Worm (Caenorhabditis elegans) whole organism, early embryonic: Measurements from ENCODE around the gene C17H12.6.

ENCODE experiments used
- B0310.2 ChIP-seq: sonication (generic microtip); optimal IDR thresholded peaks from 2 replicates; lab custom pipeline; 2016; ENCODE audit warnings: mild to moderate bottlenecking, missing genetic modification characterization, missing compliant biosample characterization
- F13C5.2 ChIP-seq: sonication (generic microtip); optimal IDR thresholded peaks from 2 replicates; lab custom pipeline; 2017; ENCODE audit warnings: mild to moderate bottlenecking, missing genetic modification characterization, inconsistent platforms, missing compliant biosample characterization
- aly-1 ChIP-seq: sonication (generic microtip); optimal IDR thresholded peaks from 2 replicates; lab custom pipeline; 2016; ENCODE audit warnings: missing genetic modification characterization, missing compliant biosample characterization
- ama-1 ChIP-seq: fragments of 150-350 bp; optimal IDR thresholded peaks from 2 replicates; lab custom pipeline; 2014
- ceh-13 ChIP-seq: fragments of 200-800 bp; sonication (Bioruptor generic); optimal IDR thresholded peaks from 2 replicates; lab custom pipeline; 2018; ENCODE audit warnings: mild to moderate bottlenecking, missing genetic modification characterization, missing compliant biosample characterization
- ceh-36 ChIP-seq: sonication (generic microtip); optimal IDR thresholded peaks from 2 replicates; lab custom pipeline; 2016; ENCODE audit warnings: missing genetic modification characterization, inconsistent platforms, missing compliant biosample characterization
- ets-7 ChIP-seq: sonication (generic microtip); optimal IDR thresholded peaks from 2 replicates; lab custom pipeline; 2016; ENCODE audit warnings: missing genotype, missing genetic modification characterization, missing compliant biosample characterization
- flt-1 ChIP-seq: fragments of 200-800 bp; sonication (Bioruptor generic); IDR thresholded peaks from 2 replicates; pipeline ENCODE4 v1.3.6; 2022; ENCODE audit warnings: missing genetic modification characterization, missing compliant biosample characterization
- hmbx-1 ChIP-seq: sonication (generic microtip); optimal IDR thresholded peaks from 2 replicates; lab custom pipeline; 2016; ENCODE audit warnings: mild to moderate bottlenecking, missing genetic modification characterization, missing compliant biosample characterization
- hmg-4 ChIP-seq: fragments of 200-800 bp; sonication (Bioruptor generic); optimal IDR thresholded peaks from 2 replicates; lab custom pipeline; 2018; ENCODE audit warnings: mild to moderate bottlenecking, missing genetic modification characterization, missing compliant biosample characterization
- hnd-1 ChIP-seq: sonication (generic microtip); optimal IDR thresholded peaks from 2 replicates; lab custom pipeline; 2016; ENCODE audit warnings: missing genetic modification characterization, missing compliant biosample characterization
- pes-1 ChIP-seq: fragments of 200-800 bp; sonication (Bioruptor generic); IDR thresholded peaks from 2 replicates; pipeline ENCODE4 v1.3.6; 2022; ENCODE audit warnings: missing genetic modification reagents, missing genetic modification characterization, missing compliant biosample characterization
- scrt-1 ChIP-seq: fragments of 200-800 bp; sonication (Bioruptor generic); IDR thresholded peaks from 2 replicates; pipeline ENCODE4 v1.3.6; 2022; ENCODE audit warnings: missing genetic modification characterization, missing compliant biosample characterization
- sea-1 ChIP-seq: fragments of 200-800 bp; sonication (Bioruptor generic); conservative IDR thresholded peaks from 2 replicates; pipeline ENCODE4 v1.3.6; 2022; ENCODE audit warnings: missing genetic modification characterization, missing compliant biosample characterization
- tbx-11 ChIP-seq: fragments of 200-800 bp; sonication (Bioruptor generic); IDR thresholded peaks from 2 replicates; pipeline ENCODE4 v1.3.6; 2022; ENCODE audit warnings: missing genetic modification characterization, missing compliant biosample characterization
- tbx-37 ChIP-seq: fragments of 200-800 bp; sonication (Bioruptor generic); conservative IDR thresholded peaks from 2 replicates; pipeline ENCODE4 v1.3.6; 2022; ENCODE audit warnings: missing genetic modification reagents, missing genetic modification characterization, missing compliant biosample characterization
- tra-4 ChIP-seq: sonication (generic microtip); optimal IDR thresholded peaks from 2 replicates; lab custom pipeline; 2017; ENCODE audit warnings: missing genetic modification characterization, missing compliant biosample characterization

C17H12.6 gene

DNA sequence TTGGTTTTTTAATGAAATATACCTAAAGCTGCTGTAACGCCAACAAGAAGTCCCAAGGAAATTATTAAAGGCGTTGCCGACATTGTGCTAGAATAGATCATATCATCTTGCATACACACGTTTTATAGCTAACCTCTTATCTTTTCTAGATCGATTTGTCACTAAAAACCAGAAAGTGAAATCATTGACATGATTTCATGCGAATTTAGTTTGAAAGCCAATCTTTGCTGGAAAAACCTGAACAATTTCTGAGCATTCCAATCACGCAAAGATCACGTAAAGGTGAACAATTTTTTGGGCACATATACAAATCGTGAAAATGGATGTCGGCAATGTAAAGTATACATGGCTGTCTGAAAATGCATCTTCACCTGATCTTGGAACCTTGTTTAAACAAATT is at the start of gene C17H12.6:
C17H12.6 (minus strand) TSS at position 101 of the 400 bp plus-strand sequence.
- TF ChIP-seq scrt-1 (GFP tag; lab: Robert Waterston, UW), result no peak
- no peak for TF ChIP-seq hmbx-1
- TF ChIP-seq aly-1 (tag; lab: Kevin White, UChicago), result no peak
- no peak for TF ChIP-seq F13C5.2
- TF ChIP-seq ama-1 (lab: Kevin White, UChicago), result no peak
- no peak for TF ChIP-seq tra-4 (tag; lab: Kevin White, UChicago)
- no peak for TF ChIP-seq tbx-37 (GFP tag; lab: Robert Waterston, UW)
- TF ChIP-seq flt-1, result no peak
- no peak for TF ChIP-seq hmg-4 (GFP tag; lab: Kevin White, UChicago)
- TF ChIP-seq hnd-1 (tag; lab: Kevin White, UChicago), result no peak
- no peak for TF ChIP-seq B0310.2 (tag; lab: Kevin White, UChicago)
- no peak for TF ChIP-seq pes-1 (GFP tag; lab: Robert Waterston, UW)
- TF ChIP-seq ceh-13 (GFP tag; lab: Kevin White, UChicago), result no peak
- no peak for TF ChIP-seq tbx-11 (GFP tag; lab: Robert Waterston, UW)
- no peak for TF ChIP-seq sea-1 (GFP tag; lab: Robert Waterston, UW)
- TF ChIP-seq ceh-36, result no peak
- TF ChIP-seq ets-7 (tag; lab: Kevin White, UChicago), result no peak

- TF ChIP-seq sea-1 (GFP tag; lab: Robert Waterston, UW) (no peak), aly-1 (tag; lab: Kevin White, UChicago) (no peak), tbx-11 (GFP tag; lab: Robert Waterston, UW) (no peak), flt-1 (no peak), hmbx-1 (no peak)
Measured at ce11 chrIV:6867791-6868190, 45.5 kb upstream of the C17H12.6 start, which contains the start of gene srx-20. TSS of gene srx-20 (plus strand) at chrIV:6868091.

ce11 chrIV:6859270-6859669 is 37.0 kb upstream of the C17H12.6 start, which contains the start of gene R13H7.2:
TSS of gene R13H7.2 (minus strand) at chrIV:6859370.
- TF ChIP-seq sea-1 (GFP tag; lab: Robert Waterston, UW), result no peak
- TF ChIP-seq tbx-37 (GFP tag; lab: Robert Waterston, UW), result no peak
- TF ChIP-seq pes-1 (GFP tag; lab: Robert Waterston, UW), result no peak
- TF ChIP-seq F13C5.2, result no peak
- TF ChIP-seq hmbx-1, result no peak
- no peak for TF ChIP-seq hmg-4 (GFP tag; lab: Kevin White, UChicago)
- TF ChIP-seq tbx-11 (GFP tag; lab: Robert Waterston, UW), result no peak
- TF ChIP-seq scrt-1 (GFP tag; lab: Robert Waterston, UW), result no peak
- TF ChIP-seq ama-1 (lab: Kevin White, UChicago), result no peak
- TF ChIP-seq ceh-36, result no peak
- TF ChIP-seq tra-4 (tag; lab: Kevin White, UChicago), result no peak

DNA sequence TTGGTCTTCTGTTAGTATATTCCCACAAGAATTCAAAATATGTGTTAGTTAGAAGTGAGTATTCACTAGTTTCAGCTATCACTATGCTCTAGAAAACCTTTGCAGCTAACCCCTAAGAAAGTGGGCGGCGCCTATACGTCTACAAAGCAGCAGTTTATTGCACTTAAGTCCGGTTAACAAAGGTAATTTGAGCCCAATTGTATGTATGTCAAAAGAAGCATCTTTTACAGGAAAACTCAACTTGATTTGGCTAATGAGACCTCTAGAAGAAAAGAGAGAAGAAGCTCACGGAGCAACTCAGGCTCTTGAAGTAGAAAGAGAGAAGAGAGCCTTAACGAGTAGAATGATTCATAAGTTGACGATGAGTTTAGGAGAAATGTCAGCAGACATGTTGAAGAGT is 30.4 kb upstream of the C17H12.6 start:
- TF ChIP-seq pes-1 (GFP tag; lab: Robert Waterston, UW) (no peak), flt-1 (no peak), hnd-1 (tag; lab: Kevin White, UChicago) (no peak), tbx-37 (GFP tag; lab: Robert Waterston, UW) (no peak), scrt-1 (GFP tag; lab: Robert Waterston, UW) (no peak), hmg-4 (GFP tag; lab: Kevin White, UChicago) (no peak), tra-4 (tag; lab: Kevin White, UChicago) (no peak), sea-1 (GFP tag; lab: Robert Waterston, UW) (no peak), F13C5.2 (no peak), ets-7 (tag; lab: Kevin White, UChicago) (no peak)

DNA sequence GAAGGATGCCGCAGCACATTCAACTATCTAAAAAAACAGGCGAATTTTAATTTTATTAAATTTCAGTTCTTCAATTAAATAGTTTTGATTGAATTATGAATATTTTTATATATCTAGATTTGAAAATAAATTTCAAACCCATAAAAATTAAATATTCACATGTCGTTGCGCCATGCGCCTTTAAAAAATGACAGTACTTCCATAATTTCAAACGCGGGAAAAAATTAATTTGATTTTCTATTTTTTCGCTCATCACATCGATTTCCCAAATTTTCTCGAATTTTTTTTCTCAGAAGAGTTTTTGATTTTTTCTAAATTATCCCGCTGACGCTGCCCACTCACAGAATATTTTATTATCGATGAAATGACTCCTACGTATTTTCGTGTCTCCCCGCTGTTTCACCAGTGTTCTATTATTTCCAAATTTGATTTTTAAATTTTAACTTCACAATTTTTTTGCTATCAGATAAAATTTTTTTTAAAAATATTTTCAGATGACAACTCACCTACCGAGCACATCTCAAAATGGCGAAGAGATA is 20.2 kb upstream of the C17H12.6 start, which contains the start of gene lip-1:
lip-1 (plus strand) TSS at position 489 of the 539 bp plus-strand sequence.
- TF ChIP-seq ceh-36, result no peak
- TF ChIP-seq B0310.2 (tag; lab: Kevin White, UChicago), result no peak
- no peak for TF ChIP-seq ets-7 (tag; lab: Kevin White, UChicago)
- no peak for TF ChIP-seq tbx-11 (GFP tag; lab: Robert Waterston, UW)
- no peak for TF ChIP-seq hmbx-1
- no peak for TF ChIP-seq aly-1 (tag; lab: Kevin White, UChicago)
- TF ChIP-seq tra-4 (tag; lab: Kevin White, UChicago), result no peak
- no peak for TF ChIP-seq scrt-1 (GFP tag; lab: Robert Waterston, UW)
- TF ChIP-seq hmg-4 (GFP tag; lab: Kevin White, UChicago), result no peak
- TF ChIP-seq ama-1 (lab: Kevin White, UChicago), result no peak

ce11 chrIV:6841562-6842282 is 19.4 kb upstream of the C17H12.6 start:
- TF ChIP-seq aly-1 (tag; lab: Kevin White, UChicago) (no peak), hnd-1 (tag; lab: Kevin White, UChicago) (no peak), tbx-11 (GFP tag; lab: Robert Waterston, UW) (no peak), F13C5.2 (no peak), ama-1 (lab: Kevin White, UChicago) (no peak), tra-4 (tag; lab: Kevin White, UChicago) (no peak), scrt-1 (GFP tag; lab: Robert Waterston, UW) (no peak), pes-1 (GFP tag; lab: Robert Waterston, UW) (no peak), ceh-36 (no peak), flt-1 (no peak), hmbx-1 (no peak)

- no peak for TF ChIP-seq tra-4 (tag; lab: Kevin White, UChicago)
- TF ChIP-seq sea-1 (GFP tag; lab: Robert Waterston, UW), result no peak
Measured at ce11 chrIV:6839091-6839522, 16.8 kb upstream of the C17H12.6 start.
